Fruit fly (Drosophila melanogaster): ENCODE measurements around the gene phu.

phu gene

DNA sequence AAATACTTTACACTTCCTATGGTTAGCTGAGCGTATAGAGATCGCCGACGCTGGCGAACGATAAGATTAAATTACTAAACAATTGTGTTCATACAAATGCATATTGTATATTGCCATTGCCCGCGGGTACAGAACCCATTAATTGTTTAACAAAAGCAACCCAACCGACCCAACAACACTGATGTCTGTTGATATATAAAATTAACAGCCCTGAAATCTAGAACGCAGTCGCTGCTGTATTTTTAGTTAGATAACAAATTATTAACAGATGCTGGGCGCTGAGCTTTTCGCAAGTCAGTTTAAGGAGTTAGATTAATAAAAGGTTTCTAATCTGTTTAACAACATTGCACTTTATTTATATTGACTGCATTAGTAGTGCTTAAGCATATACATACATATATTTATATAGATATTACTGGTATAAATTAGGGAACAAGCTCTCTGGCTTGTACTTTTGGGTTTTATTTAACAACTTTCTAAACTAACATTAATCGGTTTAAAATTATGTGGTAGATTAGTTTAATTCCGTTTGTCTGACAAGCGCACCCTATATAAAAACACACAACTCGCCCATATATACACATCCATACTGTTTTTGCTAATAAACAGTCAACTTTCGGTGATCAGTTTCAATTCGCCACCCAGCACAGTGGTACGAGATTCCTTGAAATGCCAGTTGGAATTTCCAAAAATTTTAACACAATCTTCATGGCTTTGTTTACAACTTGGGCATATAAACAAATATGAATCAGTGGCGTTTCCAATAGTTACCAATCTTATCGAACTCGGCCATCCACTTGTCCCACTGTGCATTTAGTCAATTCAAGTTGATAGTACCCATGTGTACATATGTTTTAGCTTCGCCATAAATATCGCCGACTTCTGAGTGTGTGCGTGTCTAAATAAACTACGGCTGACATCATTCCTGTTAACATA lies 33.6 kb downstream of the phu start (continued):
- TF ChIP-seq CG11398 (GFP tag; optimal IDR thresholded peaks at IDR 0.05) (peak; percentile 67), CG12769 (tag; optimal IDR thresholded peaks at IDR 0.05) (peak; percentile 94), ken (GFP tag; IDR thresholded peaks at IDR 0.05) (peak; percentile 79; the same call in 2 of the 3 replicates), zen (tag; optimal IDR thresholded peaks at IDR 0.05) (peak; percentile 66), Fer2 (tag; optimal IDR thresholded peaks at IDR 0.05) (peak; percentile 68), CG17328 (GFP tag; IDR thresholded peaks at IDR 0.05) (peak; percentile 76), CG9797 (GFP tag; optimal IDR thresholded peaks at IDR 0.05) (no peak), Hr3 (GFP tag; optimal IDR thresholded peaks at IDR 0.05) (peak; percentile 64), CG10654 (GFP tag; optimal IDR thresholded peaks at IDR 0.05) (peak; percentile 86), CG10543 (GFP tag; optimal IDR thresholded peaks at IDR 0.05) (peak; percentile 86), Blimp-1 (GFP tag; optimal IDR thresholded peaks at IDR 0.05) (peak; percentile 83), Sry-β (GFP tag; optimal IDR thresholded peaks at IDR 0.05) (no peak), CG9609 (GFP tag; optimal IDR thresholded peaks at IDR 0.05) (peak; percentile 73), CG10366 (GFP tag; IDR thresholded peaks at IDR 0.05) (peak; percentile 83), CG34422 (GFP tag; IDR thresholded peaks at IDR 0.05) (peak; percentile 93), yki (optimal IDR thresholded peaks at IDR 0.05) (no peak), CG32772 (GFP tag; IDR thresholded peaks at IDR 0.05) (peak; percentile 87), trh (GFP tag; optimal IDR thresholded peaks at IDR 0.05) (peak; percentile 14), btn (GFP tag; optimal IDR thresholded peaks at IDR 0.05) (peak; percentile 73), CG2202 (tag; optimal IDR thresholded peaks at IDR 0.05) (peak; percentile 16), CHES-1-like (GFP tag; optimal IDR thresholded peaks at IDR 0.05) (peak; percentile 90), danr (GFP tag; IDR thresholded peaks at IDR 0.05) (peak; percentile 78), lbe (GFP tag; optimal IDR thresholded peaks at IDR 0.05) (peak; percentile 95), CG7357 (GFP tag; IDR thresholded peaks at IDR 0.05) (peak; percentile 73; the same call in 2 of the 3 replicates), CG15479 (GFP tag; optimal IDR thresholded peaks at IDR 0.05) (no peak), onecut (GFP tag; IDR thresholded peaks at IDR 0.05) (peak; percentile 78), fd64A (GFP tag; optimal IDR thresholded peaks at IDR 0.05) (peak; percentile 26), Dip2 (GFP tag; IDR thresholded peaks at IDR 0.05) (peak; percentile 27; the same call in 1 of the 2 replicates), HmgZ (tag; optimal IDR thresholded peaks at IDR 0.05) (peak; percentile 90), chinmo (GFP tag; IDR thresholded peaks at IDR 0.05; ENCODE audit: partially characterized antibody) (peak; percentile 83; the same call in 3 of the 4 replicates), CG1647 (GFP tag; optimal IDR thresholded peaks at IDR 0.05) (peak; percentile 94), gsb-n (tag; optimal IDR thresholded peaks at IDR 0.05) (peak; percentile 31), CG1602 (GFP tag; optimal IDR thresholded peaks at IDR 0.05) (peak; percentile 63), twi (tag; optimal IDR thresholded peaks at IDR 0.05) (no peak), nom (GFP tag; optimal IDR thresholded peaks at IDR 0.05) (no peak), CG18476 (GFP tag; optimal IDR thresholded peaks at IDR 0.05) (peak; percentile 72), CG8765 (GFP tag; IDR thresholded peaks at IDR 0.05) (peak; percentile 64; the same call in 1 of the 2 replicates), Fer3 (tag; optimal IDR thresholded peaks at IDR 0.05) (peak; percentile 95), CG10959 (GFP tag; IDR thresholded peaks at IDR 0.05) (peak; percentile 78), NfI (GFP tag; optimal IDR thresholded peaks at IDR 0.05) (peak; percentile 88), lilli (GFP tag; optimal IDR thresholded peaks at IDR 0.05) (peak; percentile 90), run (tag; optimal IDR thresholded peaks at IDR 0.05) (peak; percentile 52), CG14050 (GFP tag; IDR thresholded peaks at IDR 0.05) (peak; percentile 56), HLH54F (GFP tag; optimal IDR thresholded peaks at IDR 0.05) (peak; percentile 81), CG2875 (GFP tag; optimal IDR thresholded peaks at IDR 0.05) (peak; percentile 49), CG30431 (GFP tag; optimal IDR thresholded peaks at IDR 0.05) (peak; percentile 56), Hmx (GFP tag; optimal IDR thresholded peaks at IDR 0.05) (peak; percentile 73), CG15011 (GFP tag; optimal IDR thresholded peaks at IDR 0.05) (peak; percentile 85)
